Worm (Caenorhabditis elegans) whole organism, L4/young adult: ENCODE data around the gene rpac-40.

ENCODE experiments used
- dao-5 ChIP-seq: sonication (generic microtip); optimal IDR thresholded peaks from 2 replicates; lab custom pipeline; 2016; ENCODE audit warnings: missing genotype, missing genetic modification characterization, moderate library complexity, missing compliant biosample characterization
- him-1 ChIP-seq: sonication (generic microtip); optimal IDR thresholded peaks from 2 replicates; lab custom pipeline; 2016; ENCODE audit warnings: missing genotype, missing genetic modification reagents, missing genetic modification characterization, missing compliant biosample characterization

- TF ChIP-seq dao-5 = no peak
- TF ChIP-seq him-1 (tag; lab: Kevin White, UChicago) = no peak
These were observed 39.2 kb upstream of the rpac-40 start, which contains the start of gene Y45G5AM.5 for ce11 chrV:4160086-4160485.
